Fruit fly (Drosophila melanogaster) whole organism, embryonic: ENCODE results near the gene Dhdds.
A peak's percentile ranks its signal among the peaks of the same experiment; 100 is the strongest.

Experiments
- CG11456 ChIP-seq: fragments of 200-800 bp; sonication (Bioruptor generic); IDR thresholded peaks from 3 replicates; pipeline ENCODE4 v1.3.6; 2022; ENCODE audit warnings: missing biosample characterization, missing genetic modification characterization
- CG11696 ChIP-seq: fragments of 200-800 bp; sonication (Bioruptor generic); IDR thresholded peaks from 2 replicates; pipeline ENCODE4 v1.3.6; 2022; ENCODE audit warnings: missing biosample characterization, missing genetic modification characterization
- CG12219 ChIP-seq: fragments of 200-800 bp; sonication (Bioruptor generic); optimal IDR thresholded peaks from 3 replicates; lab custom pipeline; 2018; ENCODE audit warnings: missing biosample characterization, mild to moderate bottlenecking, missing genetic modification characterization
- CG12299 ChIP-seq: fragments of 200-800 bp; sonication (Bioruptor generic); optimal IDR thresholded peaks from 2 replicates; lab custom pipeline; 2018; ENCODE audit warnings: missing biosample characterization, mild to moderate bottlenecking, missing genetic modification characterization
- CG12744 ChIP-seq: fragments of 200-800 bp; sonication (Bioruptor generic); optimal IDR thresholded peaks from 2 replicates; lab custom pipeline; 2016; ENCODE audit warnings: missing biosample characterization, missing genetic modification characterization
- CG12769 ChIP-seq: fragments of 200-800 bp; sonication (Bioruptor generic); optimal IDR thresholded peaks from 2 replicates; lab custom pipeline; 2019; ENCODE audit warnings: missing biosample characterization, mild to moderate bottlenecking, missing genetic modification characterization, moderate library complexity
- CG15696 ChIP-seq: fragments of 200-800 bp; sonication (Bioruptor generic); optimal IDR thresholded peaks from 2 replicates; lab custom pipeline; 2019; ENCODE audit warnings: missing biosample characterization, mild to moderate bottlenecking, missing genetic modification characterization, moderate library complexity
- CG16779 ChIP-seq: fragments of 200-800 bp; sonication (Bioruptor generic); IDR thresholded peaks from 2 replicates; pipeline ENCODE4 v1.3.6; 2022; ENCODE audit warnings: missing biosample characterization, missing genetic modification characterization
- CG17328 ChIP-seq: fragments of 200-800 bp; sonication (Bioruptor generic); IDR thresholded peaks from 2 replicates; pipeline ENCODE4 v1.3.6; 2022; ENCODE audit warnings: missing biosample characterization, missing genetic modification characterization
- CG17829 ChIP-seq: fragments of 200-800 bp; optimal IDR thresholded peaks from 2 replicates; lab custom pipeline; 2019; ENCODE audit warnings: missing biosample characterization, mild to moderate bottlenecking, missing genetic modification characterization, moderate library complexity
- CG2199 ChIP-seq: fragments of 200-800 bp; sonication (Bioruptor generic); IDR thresholded peaks from 3 replicates; pipeline ENCODE4 v1.3.6; 2022; ENCODE audit warnings: missing biosample characterization, missing genetic modification characterization
- CG32532 ChIP-seq: fragments of 200-800 bp; sonication (Bioruptor generic); IDR thresholded peaks from 2 replicates; pipeline ENCODE4 v1.3.6; 2022; ENCODE audit warnings: missing biosample characterization, missing genetic modification characterization
- CG3726 ChIP-seq: fragments of 200-800 bp; sonication (Bioruptor generic); IDR thresholded peaks from 3 replicates; pipeline ENCODE4, ENCODE4 v1.3.6; 2022; ENCODE audit warnings: missing biosample characterization, missing genetic modification characterization
- CG3995 ChIP-seq: fragments of 200-800 bp; sonication (Bioruptor generic); optimal IDR thresholded peaks from 3 replicates; lab custom pipeline; 2016; ENCODE audit warnings: missing biosample characterization, missing genetic modification characterization
- CG4282 ChIP-seq: fragments of 200-800 bp; sonication (Bioruptor generic); optimal IDR thresholded peaks from 2 replicates; lab custom pipeline; 2016; ENCODE audit warnings: missing biosample characterization, missing genetic modification characterization
- CG4404 ChIP-seq: fragments of 200-800 bp; sonication (Bioruptor generic); IDR thresholded peaks from 2 replicates; pipeline ENCODE4 v1.3.6; 2022; ENCODE audit warnings: missing biosample characterization, missing genetic modification characterization
- CG4617 ChIP-seq: fragments of 200-800 bp; sonication (Bioruptor generic); optimal IDR thresholded peaks from 3 replicates; lab custom pipeline; 2016; ENCODE audit warnings: missing biosample characterization, missing genetic modification characterization, borderline replicate concordance
- CG6765 ChIP-seq: fragments of 200-800 bp; sonication (Bioruptor generic); optimal IDR thresholded peaks from 3 replicates; lab custom pipeline; 2017; ENCODE audit warnings: missing biosample characterization, mild to moderate bottlenecking, missing genetic modification characterization
- CG7556 ChIP-seq: fragments of 200-800 bp; sonication (Bioruptor generic); optimal IDR thresholded peaks from 2 replicates; lab custom pipeline; 2017; ENCODE audit warnings: missing biosample characterization, mild to moderate bottlenecking, missing genetic modification characterization
- CG7786 ChIP-seq: fragments of 200-800 bp; sonication (Bioruptor generic); optimal IDR thresholded peaks from 2 replicates; lab custom pipeline; 2016; ENCODE audit warnings: missing biosample characterization, missing genetic modification characterization
- CG8388 ChIP-seq: fragments of 200-800 bp; sonication (Bioruptor generic); optimal IDR thresholded peaks from 2 replicates; lab custom pipeline; 2019; ENCODE audit warnings: missing biosample characterization, mild to moderate bottlenecking, missing genetic modification characterization, moderate library complexity
- D19B ChIP-seq: fragments of 200-800 bp; sonication (Bioruptor generic); optimal IDR thresholded peaks from 2 replicates; lab custom pipeline; 2017; ENCODE audit warnings: missing biosample characterization, mild to moderate bottlenecking, missing genetic modification characterization
- Dad ChIP-seq: fragments of 200-800 bp; sonication (Bioruptor generic); optimal IDR thresholded peaks from 3 replicates; lab custom pipeline; 2016; ENCODE audit warnings: missing biosample characterization, missing genetic modification characterization
- Deaf1 ChIP-seq: fragments of 200-800 bp; optimal IDR thresholded peaks from 3 replicates; lab custom pipeline; 2019; ENCODE audit warnings: missing biosample characterization, mild to moderate bottlenecking, missing genetic modification characterization, moderate library complexity
- Dll ChIP-seq: fragments of 200-800 bp; sonication (Bioruptor generic); IDR thresholded peaks from 4 replicates; pipeline ENCODE4 v1.3.6; 2022; ENCODE audit warnings: missing biosample characterization, missing genetic modification characterization; ENCODE audit not compliant: partially characterized antibody
- Drgx ChIP-seq: fragments of 200-800 bp; sonication (Bioruptor generic); IDR thresholded peaks from 2 replicates; pipeline ENCODE4 v1.3.6; 2022; ENCODE audit warnings: missing biosample characterization, missing genetic modification characterization
- Eip74EF ChIP-seq, 2 experiments: fragments of 200-800 bp in 1 of 2; fragments of >200 bp in 1 of 2; sonication (Bioruptor generic) in 1 of 2; optimal IDR thresholded peaks; 2 replicates each; lab custom pipeline; 2017 to 2019; ENCODE audit warnings: missing biosample characterization in 2 of 2, missing genetic modification characterization in 2 of 2, mild to moderate bottlenecking in 1 of 2, moderate library complexity in 1 of 2
- HLH54F ChIP-seq: fragments of 200-800 bp; sonication (Bioruptor generic); optimal IDR thresholded peaks from 3 replicates; lab custom pipeline; 2016; ENCODE audit warnings: missing biosample characterization, missing genetic modification characterization
- Hand ChIP-seq: fragments of 200-800 bp; sonication (Bioruptor generic); optimal IDR thresholded peaks from 2 replicates; lab custom pipeline; 2017; ENCODE audit warnings: mild to moderate bottlenecking, missing biosample characterization, missing genetic modification reagents, missing genetic modification characterization
- MBD-R2 ChIP-seq: fragments of 200-800 bp; sonication (Bioruptor generic); IDR thresholded peaks from 2 replicates; pipeline ENCODE4 v1.3.6; 2022; ENCODE audit warnings: missing biosample characterization, missing genetic modification characterization
- Side ChIP-seq: fragments of 200-800 bp; sonication (Bioruptor generic); optimal IDR thresholded peaks from 2 replicates; lab custom pipeline; 2016; ENCODE audit warnings: missing biosample characterization, missing genetic modification characterization
- Sox100B ChIP-seq: fragments of 200-800 bp; sonication (Bioruptor generic); optimal IDR thresholded peaks from 3 replicates; lab custom pipeline; 2018; ENCODE audit warnings: missing biosample characterization, mild to moderate bottlenecking, missing genetic modification characterization
- Stat92E ChIP-seq, 3 experiments: fragments of >200 bp in 2 of 3; fragments of 200-800 bp in 1 of 3; sonication (Bioruptor generic) in 1 of 3; optimal IDR thresholded peaks; 2 replicates each; lab custom pipeline; 2017 to 2019; ENCODE audit warnings: missing biosample characterization in 3 of 3, missing genetic modification characterization in 3 of 3, mild to moderate bottlenecking in 1 of 3, moderate library complexity in 1 of 3
- Xrp1 ChIP-seq: fragments of 200-800 bp; sonication (Bioruptor generic); IDR thresholded peaks from 2 replicates; pipeline ENCODE4 v1.3.6; 2022; ENCODE audit warnings: missing biosample characterization, missing genetic modification characterization
- ato ChIP-seq: fragments of 200-800 bp; sonication (Bioruptor generic); IDR thresholded peaks from 2 replicates; pipeline ENCODE4 v1.3.6; 2022; ENCODE audit warnings: missing biosample characterization, missing genetic modification characterization; ENCODE audit not compliant: partially characterized antibody
- bsh ChIP-seq, 2 experiments: fragments of 200-800 bp; sonication (Bioruptor generic); optimal IDR thresholded peaks; 2 replicates each; lab custom pipeline; 2017 to 2018; ENCODE audit warnings: mild to moderate bottlenecking in 2 of 2, missing biosample characterization in 2 of 2, missing genetic modification characterization in 2 of 2, moderate library complexity in 1 of 2
- chinmo ChIP-seq: fragments of 200-800 bp; sonication (Bioruptor generic); IDR thresholded peaks from 4 replicates; pipeline ENCODE4 v1.3.6; 2022; ENCODE audit warnings: missing biosample characterization, missing genetic modification characterization; ENCODE audit not compliant: partially characterized antibody
- dimm ChIP-seq: fragments of 200-800 bp; sonication (Bioruptor generic); IDR thresholded peaks from 2 replicates; pipeline ENCODE4 v1.3.6; 2022; ENCODE audit warnings: missing biosample characterization, missing genetic modification characterization
- dm ChIP-seq: fragments of 200-800 bp; sonication (Bioruptor generic); optimal IDR thresholded peaks from 3 replicates; lab custom pipeline; 2016; ENCODE audit warnings: missing biosample characterization, missing genetic modification characterization
- dysf ChIP-seq: fragments of 200-800 bp; sonication (Bioruptor generic); IDR thresholded peaks from 3 replicates; pipeline ENCODE4 v1.3.6; 2022; ENCODE audit warnings: missing biosample characterization, missing genetic modification characterization
- ems ChIP-seq: fragments of 200-800 bp; sonication (Bioruptor generic); optimal IDR thresholded peaks from 3 replicates; lab custom pipeline; 2016; ENCODE audit warnings: missing biosample characterization, missing genetic modification characterization
- fu2 ChIP-seq: fragments of 200-800 bp; sonication (Bioruptor generic); optimal IDR thresholded peaks from 2 replicates; lab custom pipeline; 2016; ENCODE audit warnings: missing biosample characterization, missing genetic modification characterization
- gsb-n ChIP-seq: fragments of 200-800 bp; sonication (Bioruptor generic); optimal IDR thresholded peaks from 3 replicates; lab custom pipeline; 2018; ENCODE audit warnings: missing biosample characterization, mild to moderate bottlenecking, missing genetic modification characterization
- ham ChIP-seq: fragments of 200-800 bp; sonication (Bioruptor generic); IDR thresholded peaks from 2 replicates; pipeline ENCODE4 v1.3.6; 2022; ENCODE audit warnings: missing biosample characterization, missing genetic modification characterization
- lov ChIP-seq, 2 experiments: fragments of 200-800 bp in 1 of 2; fragments of >200 bp in 1 of 2; sonication (Bioruptor generic) in 1 of 2; IDR thresholded peaks in 1 of 2; optimal IDR thresholded peaks in 1 of 2; 2 replicates in 1 of 2; 3 replicates in 1 of 2; pipeline versions ENCODE4 v1.3.6 to Lab custom; 2017 to 2022; ENCODE audit warnings: missing biosample characterization in 1 of 2, missing genetic modification characterization in 1 of 2
- luna ChIP-seq: fragments of 200-800 bp; sonication (Bioruptor generic); optimal IDR thresholded peaks from 2 replicates; lab custom pipeline; 2016; ENCODE audit warnings: missing biosample characterization, missing genetic modification characterization
- nom ChIP-seq: fragments of 200-800 bp; sonication (Bioruptor generic); optimal IDR thresholded peaks from 2 replicates; lab custom pipeline; 2017; ENCODE audit warnings: missing biosample characterization, missing genetic modification characterization, mild to moderate bottlenecking, moderate library complexity, missing genetic modification reagents
- peb ChIP-seq: fragments of 200-800 bp; sonication (Bioruptor generic); IDR thresholded peaks from 2 replicates; pipeline ENCODE4 v1.3.6; 2022; ENCODE audit warnings: missing biosample characterization, missing genetic modification characterization
- tin ChIP-seq: fragments of 200-800 bp; sonication (Bioruptor generic); optimal IDR thresholded peaks from 3 replicates; lab custom pipeline; 2016; ENCODE audit warnings: missing biosample characterization, missing genetic modification characterization
- trh ChIP-seq: fragments of 200-800 bp; sonication (Bioruptor generic); optimal IDR thresholded peaks from 2 replicates; lab custom pipeline; 2016; ENCODE audit warnings: missing biosample characterization, missing genetic modification characterization

The Dhdds gene

DNA sequence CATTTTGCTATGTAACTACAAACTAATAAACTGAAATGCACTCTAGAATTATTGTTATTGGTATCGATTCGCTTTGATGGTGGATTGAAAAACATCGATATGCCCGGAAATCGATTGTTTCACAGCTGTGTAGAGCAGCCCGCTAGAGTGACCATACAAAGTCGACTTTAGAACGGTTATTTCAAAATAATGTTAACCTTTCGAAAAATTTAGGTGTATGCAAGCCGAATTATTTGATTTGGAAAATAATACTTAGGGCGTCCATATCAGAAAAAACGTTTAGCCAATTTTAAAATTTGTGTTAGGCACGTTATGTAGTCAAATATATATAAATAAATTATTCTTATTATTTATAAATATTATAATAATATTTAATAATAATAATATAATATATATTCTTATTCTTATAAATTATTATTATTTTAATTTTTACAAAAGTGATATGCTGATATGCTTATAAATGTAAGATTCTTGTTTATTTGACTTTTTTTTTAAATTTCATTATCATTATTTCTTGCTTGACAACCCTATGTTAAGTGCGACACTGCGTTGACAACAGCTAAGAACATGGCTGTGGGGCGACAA, 35.2 kb upstream of the Dhdds start, which contains the start of gene sws (continued):
- TF ChIP-seq lov (optimal IDR thresholded peaks at IDR 0.05; lab: Kevin White, UChicago): no peak
- TF ChIP-seq lov (GFP tag; IDR thresholded peaks at IDR 0.05; lab: Robert Waterston, UW): no peak
- no peak for TF ChIP-seq CG12219 (GFP tag; lab: Kevin White, UChicago)
- no peak for TF ChIP-seq CG6765 (GFP tag; lab: Kevin White, UChicago)
- no peak for TF ChIP-seq CG16779
- TF ChIP-seq CG32532: no peak
- TF ChIP-seq Stat92E (GFP tag; optimal IDR thresholded peaks at IDR 0.05; lab: Kevin White, UChicago): no peak

DNA sequence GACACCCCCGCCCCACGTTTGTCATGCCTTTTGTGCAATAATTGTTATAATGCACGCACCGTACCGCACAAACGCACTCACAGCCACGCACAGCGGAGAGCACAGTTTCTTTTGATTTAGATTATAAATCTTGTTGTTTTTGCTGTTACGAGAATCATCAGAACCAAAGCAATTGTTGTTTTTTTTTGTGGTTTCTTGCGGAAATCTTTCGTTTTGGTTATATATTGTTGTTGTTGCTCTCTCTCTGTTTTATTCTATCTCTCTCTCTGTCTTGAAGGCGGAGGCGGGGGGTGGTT, 34.6 kb upstream of the Dhdds start:
- TF ChIP-seq bsh (GFP tag; optimal IDR thresholded peaks at IDR 0.05; lab: Kevin White, UChicago) (no peak), CG2199 (GFP tag; lab: Robert Waterston, UW) (no peak), CG4617 (no peak), CG4404 (GFP tag; lab: Robert Waterston, UW) (no peak), HLH54F (GFP tag; lab: Kevin White, UChicago) (no peak), CG3726 (GFP tag; lab: Robert Waterston, UW) (no peak), Dll (GFP tag; lab: Robert Waterston, UW) (no peak), MBD-R2 (GFP tag; lab: Robert Waterston, UW) (no peak), fu2 (GFP tag; lab: Kevin White, UChicago) (no peak), CG12744 (GFP tag; lab: Kevin White, UChicago) (no peak), ems (GFP tag; lab: Kevin White, UChicago) (no peak), chinmo (GFP tag; lab: Robert Waterston, UW) (0 out of 4 replicates have a peak, but pooled peaks have one; percentile 60), CG7556 (GFP tag; lab: Kevin White, UChicago) (no peak), dimm (GFP tag; lab: Robert Waterston, UW) (no peak), Eip74EF (GFP tag; optimal IDR thresholded peaks at IDR 0.05; lab: Kevin White, UChicago) (no peak), CG17829 (tag; lab: Kevin White, UChicago) (no peak), Sox100B (GFP tag; lab: Kevin White, UChicago) (no peak), CG4282 (GFP tag; lab: Kevin White, UChicago) (no peak), CG8388 (GFP tag; lab: Kevin White, UChicago) (no peak), CG11456 (GFP tag; lab: Robert Waterston, UW) (no peak), dysf (GFP tag; lab: Robert Waterston, UW) (no peak), nom (GFP tag; lab: Kevin White, UChicago) (peak; percentile 6), CG7786 (no peak), peb (GFP tag; lab: Robert Waterston, UW) (no peak), Hand (no peak), Deaf1 (tag; lab: Kevin White, UChicago) (no peak), Drgx (GFP tag; lab: Robert Waterston, UW) (no peak), ato (no peak), Dad (GFP tag; lab: Kevin White, UChicago) (no peak), ham (GFP tag; lab: Robert Waterston, UW) (no peak), Xrp1 (GFP tag; lab: Robert Waterston, UW) (no peak), CG12299 (tag; lab: Kevin White, UChicago) (no peak), tin (GFP tag; lab: Kevin White, UChicago) (no peak), Side (GFP tag; lab: Kevin White, UChicago) (no peak), CG3995 (GFP tag; lab: Kevin White, UChicago) (no peak), dm (GFP tag; lab: Kevin White, UChicago) (no peak), gsb-n (no peak), CG15696 (no peak), luna (GFP tag; lab: Kevin White, UChicago) (no peak), CG12769 (tag; lab: Kevin White, UChicago) (no peak), CG17328 (GFP tag; lab: Robert Waterston, UW) (no peak), D19B (GFP tag; lab: Kevin White, UChicago) (no peak), CG11696 (GFP tag; lab: Robert Waterston, UW) (no peak), trh (GFP tag; lab: Kevin White, UChicago) (no peak)
